Worm (Caenorhabditis elegans) whole organism, midembryonic: ENCODE data around the gene F07H5.13.

Source experiments
- T22C8.4 ChIP-seq: fragments of 200-800 bp; sonication (Bioruptor generic); IDR thresholded peaks from 2 replicates; pipeline ENCODE4 v1.3.6; 2022; ENCODE audit warnings: missing genetic modification characterization, missing compliant biosample characterization
- cog-1 ChIP-seq: sonication (generic microtip); optimal IDR thresholded peaks from 2 replicates; lab custom pipeline; 2016; ENCODE audit warnings: missing genetic modification characterization, missing compliant biosample characterization
- flt-1 ChIP-seq: fragments of 200-800 bp; sonication (Bioruptor generic); IDR thresholded peaks from 2 replicates; pipeline ENCODE4 v1.3.6; 2022; ENCODE audit warnings: missing genetic modification characterization, missing compliant biosample characterization
- klf-2 ChIP-seq: fragments of 200-800 bp; sonication (Bioruptor generic); conservative IDR thresholded peaks from 2 replicates; pipeline ENCODE4 v1.3.6; 2022; ENCODE audit warnings: missing genetic modification reagents, missing genetic modification characterization, missing compliant biosample characterization
- med-1 ChIP-seq: sonication (generic microtip); optimal IDR thresholded peaks from 2 replicates; lab custom pipeline; 2017; ENCODE audit warnings: missing genetic modification characterization, mild to moderate bottlenecking, missing compliant biosample characterization, antibody characterized with exemption, missing genetic modification reagents; ENCODE audit not compliant: insufficient read depth
- ref-1 ChIP-seq: fragments of 200-800 bp; sonication (Bioruptor generic); conservative IDR thresholded peaks from 2 replicates; pipeline ENCODE4 v1.3.6; 2022; ENCODE audit warnings: missing genetic modification reagents, missing genetic modification characterization, missing compliant biosample characterization
- tab-1 ChIP-seq: fragments of 200-800 bp; sonication (Bioruptor generic); IDR thresholded peaks from 2 replicates; pipeline ENCODE4 v1.3.6; 2022; ENCODE audit warnings: missing genetic modification characterization, missing compliant biosample characterization
- ztf-23 ChIP-seq: fragments of 200-800 bp; sonication (Bioruptor generic); IDR thresholded peaks from 2 replicates; pipeline ENCODE4 v1.3.6; 2022; ENCODE audit warnings: missing genetic modification reagents, missing genetic modification characterization, missing compliant biosample characterization

DNA sequence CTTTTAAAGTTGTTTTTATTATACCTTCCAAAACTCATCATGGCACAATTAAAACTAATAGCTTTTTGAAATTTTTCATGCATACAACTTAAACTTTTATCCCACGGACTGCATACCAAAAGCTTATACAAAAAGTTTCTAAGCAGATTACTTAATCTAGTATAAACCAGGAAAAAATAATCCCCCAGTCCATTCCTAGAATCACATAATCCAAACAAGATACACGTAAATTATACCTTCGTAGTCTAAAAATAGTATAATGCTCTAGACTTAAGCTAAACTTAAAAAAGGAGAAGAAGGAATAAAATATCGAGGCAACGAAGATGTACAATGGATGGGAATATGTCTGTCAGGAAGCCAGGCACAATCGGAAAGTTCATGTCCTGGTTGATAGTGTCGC lies 4.9 kb downstream of the F07H5.13 start:
- TF ChIP-seq med-1 (GFP tag; lab: Kevin White, UChicago) (no peak), ztf-23 (no peak), tab-1 (no peak), flt-1 (GFP tag; lab: Robert Waterston, UW) (no peak), cog-1 (no peak), ref-1 (GFP tag; lab: Robert Waterston, UW) (no peak), klf-2 (no peak), T22C8.4 (GFP tag; lab: Robert Waterston, UW) (no peak)
